Fruit fly (Drosophila melanogaster) whole organism, embryonic: ENCODE measurements around the gene Arp3.
A peak's percentile ranks its signal among the peaks of the same experiment; 100 is the strongest.

ENCODE experiments used
- ATbp ChIP-seq: fragments of 200-800 bp; sonication (Bioruptor generic); optimal IDR thresholded peaks from 2 replicates; lab custom pipeline; 2017; ENCODE audit warnings: missing biosample characterization, mild to moderate bottlenecking, missing genetic modification characterization, missing genetic modification reagents
- Blimp-1 ChIP-seq: fragments of 200-800 bp; sonication (Bioruptor generic); optimal IDR thresholded peaks from 3 replicates; lab custom pipeline; 2018; ENCODE audit warnings: missing biosample characterization, missing genetic modification characterization, mild to moderate bottlenecking, moderate library complexity, missing genetic modification reagents
- CG12744 ChIP-seq: fragments of 200-800 bp; sonication (Bioruptor generic); optimal IDR thresholded peaks from 2 replicates; lab custom pipeline; 2016; ENCODE audit warnings: missing biosample characterization, missing genetic modification characterization
- CG15011 ChIP-seq: fragments of 200-800 bp; sonication (Bioruptor generic); optimal IDR thresholded peaks from 3 replicates; lab custom pipeline; 2018; ENCODE audit warnings: missing biosample characterization, mild to moderate bottlenecking, missing genetic modification characterization
- CG1647 ChIP-seq: fragments of 200-800 bp; sonication (Bioruptor generic); optimal IDR thresholded peaks from 3 replicates; lab custom pipeline; 2016; ENCODE audit warnings: missing biosample characterization, missing genetic modification characterization
- CG17359 ChIP-seq: fragments of 200-800 bp; sonication (Bioruptor generic); optimal IDR thresholded peaks from 3 replicates; lab custom pipeline; 2018; ENCODE audit warnings: missing biosample characterization, mild to moderate bottlenecking, missing genetic modification characterization, moderate library complexity
- CG17361 ChIP-seq: fragments of 200-800 bp; sonication (Bioruptor generic); IDR thresholded peaks from 3 replicates; pipeline ENCODE4 v1.3.6; 2022; ENCODE audit warnings: missing biosample characterization, missing genetic modification characterization
- CG18262 ChIP-seq: fragments of 200-800 bp; optimal IDR thresholded peaks from 3 replicates; lab custom pipeline; 2019; ENCODE audit warnings: missing biosample characterization, mild to moderate bottlenecking, missing genetic modification characterization, moderate library complexity
- CG18619 ChIP-seq: fragments of 200-800 bp; sonication (Bioruptor generic); optimal IDR thresholded peaks from 3 replicates; lab custom pipeline; 2017; ENCODE audit warnings: missing biosample characterization, mild to moderate bottlenecking, missing genetic modification characterization
- CG2875 ChIP-seq: fragments of 200-800 bp; sonication (Bioruptor generic); optimal IDR thresholded peaks from 2 replicates; lab custom pipeline; 2017; ENCODE audit warnings: missing biosample characterization, mild to moderate bottlenecking, missing genetic modification characterization, missing genetic modification reagents
- CG3726 ChIP-seq: fragments of 200-800 bp; sonication (Bioruptor generic); IDR thresholded peaks from 3 replicates; pipeline ENCODE4, ENCODE4 v1.3.6; 2022; ENCODE audit warnings: missing biosample characterization, missing genetic modification characterization
- CG6254 ChIP-seq: fragments of 200-800 bp; sonication (Bioruptor generic); optimal IDR thresholded peaks from 3 replicates; lab custom pipeline; 2017; ENCODE audit warnings: mild to moderate bottlenecking, missing biosample characterization, missing genetic modification reagents, missing genetic modification characterization
- CG7271 ChIP-seq: fragments of 200-800 bp; sonication (Bioruptor generic); optimal IDR thresholded peaks from 2 replicates; lab custom pipeline; 2018; ENCODE audit warnings: missing biosample characterization, mild to moderate bottlenecking, missing genetic modification characterization, moderate library complexity
- CrebB ChIP-seq: fragments of 200-800 bp; sonication (Bioruptor generic); optimal IDR thresholded peaks from 3 replicates; lab custom pipeline; 2018; ENCODE audit warnings: missing biosample characterization, mild to moderate bottlenecking, missing genetic modification characterization
- D19A ChIP-seq: fragments of 200-800 bp; optimal IDR thresholded peaks from 3 replicates; lab custom pipeline; 2019; ENCODE audit warnings: missing biosample characterization, mild to moderate bottlenecking, missing genetic modification characterization, moderate library complexity
- E2f2 ChIP-seq: fragments of 200-800 bp; sonication (Bioruptor generic); IDR thresholded peaks from 2 replicates; pipeline ENCODE4 v1.3.6; 2022; ENCODE audit warnings: missing biosample characterization, missing genetic modification characterization
- Ets65A ChIP-seq: fragments of 200-800 bp; sonication (Bioruptor generic); peaks from one replicate; lab custom pipeline; 2016; ENCODE audit warnings: missing biosample characterization, missing genetic modification characterization
- HmgD ChIP-seq: fragments of 200-800 bp; sonication (Bioruptor generic); optimal IDR thresholded peaks from 3 replicates; lab custom pipeline; 2016; ENCODE audit warnings: missing biosample characterization, missing genetic modification characterization
- NFAT ChIP-seq: fragments of 200-800 bp; sonication (Bioruptor generic); IDR thresholded peaks from 2 replicates; pipeline ENCODE4 v1.3.6; 2022; ENCODE audit warnings: missing biosample characterization, missing genetic modification characterization
- Rfx ChIP-seq: fragments of 200-800 bp; sonication (Bioruptor generic); IDR thresholded peaks from 2 replicates; pipeline ENCODE4 v1.3.6; 2022; ENCODE audit warnings: missing biosample characterization, missing genetic modification characterization
- Six4 ChIP-seq: fragments of 200-800 bp; sonication (Bioruptor generic); optimal IDR thresholded peaks from 2 replicates; lab custom pipeline; 2016; ENCODE audit warnings: missing biosample characterization, missing genetic modification characterization
- btn ChIP-seq: fragments of 200-800 bp; sonication (Bioruptor generic); optimal IDR thresholded peaks from 2 replicates; lab custom pipeline; 2016; ENCODE audit warnings: missing biosample characterization, missing genetic modification characterization
- ci ChIP-seq: fragments of 200-800 bp; sonication (Bioruptor generic); IDR thresholded peaks from 3 replicates; pipeline ENCODE4 v1.3.6; 2022; ENCODE audit warnings: missing biosample characterization, missing genetic modification characterization
- dan ChIP-seq: fragments of 200-800 bp; sonication (Bioruptor generic); IDR thresholded peaks from 2 replicates; pipeline ENCODE4 v1.3.6; 2022; ENCODE audit warnings: missing biosample characterization, missing genetic modification characterization
- emc ChIP-seq: fragments of 200-800 bp; sonication (Bioruptor generic); optimal IDR thresholded peaks from 2 replicates; lab custom pipeline; 2016; ENCODE audit warnings: missing biosample characterization, missing genetic modification characterization
- eve ChIP-seq, 2 experiments: fragments of >200 bp; optimal IDR thresholded peaks; 2 replicates each; lab custom pipeline; 2017; ENCODE audit warnings: missing biosample characterization in 2 of 2, missing genetic modification characterization in 2 of 2
- gem ChIP-seq: fragments of 200-800 bp; sonication (Bioruptor generic); optimal IDR thresholded peaks from 2 replicates; lab custom pipeline; 2019; ENCODE audit warnings: missing biosample characterization, mild to moderate bottlenecking, missing genetic modification characterization, moderate library complexity
- gt ChIP-seq: fragments of 200-800 bp; sonication (Bioruptor generic); IDR thresholded peaks from 2 replicates; pipeline ENCODE4 v1.3.6; 2022; ENCODE audit warnings: missing biosample characterization, missing genetic modification characterization
- klu ChIP-seq: fragments of 200-800 bp; sonication (Bioruptor generic); IDR thresholded peaks from 2 replicates; pipeline ENCODE4 v1.3.6; 2022; ENCODE audit warnings: missing biosample characterization, missing genetic modification characterization
- mirr ChIP-seq: fragments of 200-800 bp; sonication (Bioruptor generic); optimal IDR thresholded peaks from 3 replicates; lab custom pipeline; 2018; ENCODE audit warnings: missing biosample characterization, mild to moderate bottlenecking, missing genetic modification characterization
- nmo ChIP-seq: fragments of 200-800 bp; sonication (Bioruptor generic); optimal IDR thresholded peaks from 2 replicates; lab custom pipeline; 2018; ENCODE audit warnings: missing biosample characterization, mild to moderate bottlenecking, missing genetic modification characterization, moderate library complexity
- oc ChIP-seq: fragments of 200-800 bp; sonication (Bioruptor generic); optimal IDR thresholded peaks from 2 replicates; lab custom pipeline; 2018; ENCODE audit warnings: missing biosample characterization, mild to moderate bottlenecking, missing genetic modification characterization, moderate library complexity
- org-1 ChIP-seq: fragments of 200-800 bp; sonication (Bioruptor generic); optimal IDR thresholded peaks from 2 replicates; lab custom pipeline; 2017; ENCODE audit warnings: missing biosample characterization, missing genetic modification characterization
- psq ChIP-seq: fragments of 200-800 bp; sonication (Bioruptor generic); optimal IDR thresholded peaks from 2 replicates; lab custom pipeline; 2017; ENCODE audit warnings: missing biosample characterization, missing genetic modification characterization
- row ChIP-seq: fragments of 200-800 bp; sonication (Bioruptor generic); IDR thresholded peaks from 3 replicates; pipeline ENCODE4 v1.3.6; 2022; ENCODE audit warnings: missing biosample characterization, missing genetic modification characterization
- sens-2 ChIP-seq: fragments of 200-800 bp; sonication (Bioruptor generic); IDR thresholded peaks from 2 replicates; pipeline ENCODE4 v1.3.6; 2022; ENCODE audit warnings: missing biosample characterization, missing genetic modification characterization
- sim ChIP-seq: fragments of 200-800 bp; sonication (Bioruptor generic); IDR thresholded peaks from 2 replicates; pipeline ENCODE4 v1.3.6; 2022; ENCODE audit warnings: missing biosample characterization, missing genetic modification characterization
- sna ChIP-seq: fragments of 200-800 bp; sonication (Bioruptor generic); IDR thresholded peaks from 2 replicates; pipeline ENCODE4 v1.3.6; 2022; ENCODE audit warnings: missing biosample characterization, missing genetic modification characterization; ENCODE audit not compliant: partially characterized antibody
- sqz ChIP-seq: fragments of 200-800 bp; sonication (Bioruptor generic); optimal IDR thresholded peaks from 3 replicates; lab custom pipeline; 2018; ENCODE audit warnings: missing biosample characterization, mild to moderate bottlenecking, missing genetic modification characterization
- ssp ChIP-seq: fragments of 200-800 bp; sonication (Bioruptor generic); IDR thresholded peaks from 2 replicates; pipeline ENCODE4 v1.3.6; 2022; ENCODE audit warnings: missing biosample characterization, missing genetic modification characterization
- tap ChIP-seq: fragments of 200-800 bp; optimal IDR thresholded peaks from 3 replicates; lab custom pipeline; 2019; ENCODE audit warnings: missing biosample characterization, mild to moderate bottlenecking, missing genetic modification characterization, moderate library complexity
- tx ChIP-seq: fragments of 200-800 bp; sonication (Bioruptor generic); optimal IDR thresholded peaks from 2 replicates; lab custom pipeline; 2016; ENCODE audit warnings: missing biosample characterization, missing genetic modification characterization
- vnd ChIP-seq: fragments of 200-800 bp; sonication (Bioruptor generic); IDR thresholded peaks from 3 replicates; pipeline ENCODE4 v1.3.6; 2022; ENCODE audit warnings: missing biosample characterization, missing genetic modification characterization; ENCODE audit not compliant: partially characterized antibody

The Arp3 gene

dm6 chr3L:8071693-8072260 lies 43.9 kb downstream of the Arp3 start (continued):
- TF ChIP-seq klu (GFP tag; lab: Robert Waterston, UW) = no peak
- TF ChIP-seq sim (GFP tag; lab: Robert Waterston, UW) = no peak
- TF ChIP-seq CG15011 = no peak
- no peak for TF ChIP-seq CG17361 (GFP tag; lab: Robert Waterston, UW)
- TF ChIP-seq CG18262 (tag; lab: Kevin White, UChicago) = no peak
- TF ChIP-seq E2f2 (GFP tag; lab: Robert Waterston, UW) = peak; percentile 85
- TF ChIP-seq oc (tag; lab: Kevin White, UChicago) = no peak
- TF ChIP-seq ci = 0 out of 3 replicates have a peak, but pooled peaks have one; percentile 22
- TF ChIP-seq Rfx (GFP tag; lab: Robert Waterston, UW) = 0 out of 2 replicates have a peak, but pooled peaks have one; percentile 18
- no peak for TF ChIP-seq CG17359 (tag; lab: Kevin White, UChicago)
- TF ChIP-seq Blimp-1 (GFP tag; lab: Kevin White, UChicago) = no peak
- TF ChIP-seq tap (tag; lab: Kevin White, UChicago) = no peak
- TF ChIP-seq dan (GFP tag; lab: Robert Waterston, UW) = no peak
- peak; percentile 88 for TF ChIP-seq Ets65A
- TF ChIP-seq CG7271 (tag; lab: Kevin White, UChicago) = no peak
- no peak for TF ChIP-seq gt (GFP tag; lab: Robert Waterston, UW)
- TF ChIP-seq Six4 (GFP tag; lab: Kevin White, UChicago) = no peak
- no peak for TF ChIP-seq CG2875 (GFP tag; lab: Kevin White, UChicago)
- TF ChIP-seq psq (GFP tag; lab: Kevin White, UChicago) = no peak
- TF ChIP-seq sna (GFP tag; lab: Robert Waterston, UW) = 0 out of 2 replicates have a peak, but pooled peaks have one; percentile 40

DNA sequence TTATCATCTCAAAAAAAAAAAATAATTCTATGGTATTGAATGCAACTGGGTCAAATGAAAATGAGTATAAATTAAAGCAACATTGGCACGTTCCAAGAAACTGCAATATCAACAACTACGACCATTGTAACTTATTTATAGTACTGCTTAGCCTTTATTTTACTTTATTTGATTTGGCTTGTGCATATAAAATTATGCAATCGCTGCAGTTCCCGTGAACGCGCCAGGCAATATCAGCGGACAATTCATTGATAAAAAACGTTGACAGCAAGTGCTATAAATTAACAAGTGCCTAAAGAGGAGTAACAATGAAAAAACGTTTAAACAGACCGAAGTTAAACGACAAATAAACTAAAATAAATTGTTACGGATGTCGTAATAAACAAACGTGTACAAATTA lies 44.5 kb downstream of the Arp3 start:
- TF ChIP-seq emc (GFP tag; lab: Kevin White, UChicago) (no peak), nmo (no peak), CG18619 (GFP tag; lab: Kevin White, UChicago) (no peak), CG1647 (no peak), ssp (no peak), eve (GFP tag; optimal IDR thresholded peaks at IDR 0.05; lab: Kevin White, UChicago) (peak in 1 of 2 experiments; percentile 18)

dm6 chr3L:8069860-8070259 lies 45.8 kb downstream of the Arp3 start, which contains the start of gene CG42591:
CG42591 (minus strand) TSS chr3L:8069960.
- no peak for TF ChIP-seq tx (GFP tag; lab: Kevin White, UChicago)
- TF ChIP-seq CG6254 (GFP tag; lab: Kevin White, UChicago) = peak; percentile 37
- TF ChIP-seq, all 482 proteins: peak for 1

DNA sequence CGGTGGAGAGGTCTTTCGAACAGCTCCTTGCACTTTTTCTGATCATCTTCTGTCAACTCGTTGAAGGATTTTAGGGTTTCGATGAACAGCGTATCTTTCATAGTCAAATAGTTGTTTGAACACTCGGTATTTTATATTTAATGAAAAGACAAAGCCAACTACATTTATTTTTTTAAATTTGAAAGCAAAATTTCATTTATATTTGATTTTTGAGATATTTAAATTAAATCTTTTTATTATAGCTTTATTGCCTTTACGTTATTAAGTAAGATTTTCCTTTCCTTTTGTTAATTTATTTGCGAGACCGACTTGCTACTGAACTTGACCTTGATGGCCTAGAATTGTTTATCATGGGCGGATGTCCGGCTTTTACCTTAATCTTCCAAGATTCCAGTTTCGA lies 46.5 kb downstream of the Arp3 start, which contains the start of gene CG42590:
CG42590 (minus strand) TSS at position 101 of the 400 bp plus-strand sequence.
- TF ChIP-seq CG12744 (GFP tag; lab: Kevin White, UChicago) = no peak
- no peak for TF ChIP-seq row
- no peak for TF ChIP-seq HmgD (GFP tag; lab: Kevin White, UChicago)
- no peak for TF ChIP-seq vnd
- no peak for TF ChIP-seq org-1 (GFP tag; lab: Kevin White, UChicago)
- TF ChIP-seq CrebB (tag; lab: Kevin White, UChicago) = no peak
- TF ChIP-seq sens-2 = no peak
- TF ChIP-seq btn (GFP tag; lab: Kevin White, UChicago) = no peak
- no peak for TF ChIP-seq ATbp (GFP tag; lab: Kevin White, UChicago)
- TF ChIP-seq gem (tag; lab: Kevin White, UChicago) = no peak
- no peak for TF ChIP-seq CG3726 (GFP tag; lab: Robert Waterston, UW)
- TF ChIP-seq D19A (tag; lab: Kevin White, UChicago) = no peak
- TF ChIP-seq mirr (GFP tag; lab: Kevin White, UChicago) = no peak
- TF ChIP-seq NFAT = no peak
- TF ChIP-seq sqz = no peak
